Fruit fly (Drosophila melanogaster): Measurements from ENCODE around the gene HDAC3.

The HDAC3 gene

dm6 chr3R:5466875-5467274 is 7.5 kb downstream of the HDAC3 start, which contains the start of gene RpL35A (continued):
- peak; percentile 68 for TF ChIP-seq CG7368 (GFP tag; optimal IDR thresholded peaks at IDR 0.05)
- TF ChIP-seq Sox15 (GFP tag; optimal IDR thresholded peaks at IDR 0.05): no peak
- TF ChIP-seq CG31627 (GFP tag; optimal IDR thresholded peaks at IDR 0.05): peak; percentile 54
- peak; percentile 66 to 86 for TF ChIP-seq ss (GFP tag; optimal IDR thresholded peaks at IDR 0.05)
- TF ChIP-seq CG6792 (GFP tag; optimal IDR thresholded peaks at IDR 0.05): peak; percentile 55
- TF ChIP-seq CG1621 (tag; optimal IDR thresholded peaks at IDR 0.05): peak; percentile 59
- peak; percentile 92 for TF ChIP-seq Eip78C (GFP tag)
- TF ChIP-seq CG11762 (GFP tag; optimal IDR thresholded peaks at IDR 0.05; ENCODE audit: insufficient read depth): peak; percentile 39
- TF ChIP-seq Sox102F (GFP tag; optimal IDR thresholded peaks at IDR 0.05): no peak
- TF ChIP-seq CG8632 (GFP tag; optimal IDR thresholded peaks at IDR 0.05): peak; percentile 64
- TF ChIP-seq vri (GFP tag; optimal IDR thresholded peaks at IDR 0.05): no peak
- no peak for TF ChIP-seq CG10631 (GFP tag; optimal IDR thresholded peaks at IDR 0.05)
- peak; percentile 80 for TF ChIP-seq Met (GFP tag; optimal IDR thresholded peaks at IDR 0.05)
- no peak for TF ChIP-seq Lpt (GFP tag; optimal IDR thresholded peaks at IDR 0.05)
- TF ChIP-seq CG10669 (GFP tag; optimal IDR thresholded peaks at IDR 0.05): no peak
- peak; percentile 22 for TF ChIP-seq OdsH (GFP tag; optimal IDR thresholded peaks at IDR 0.05)
- no peak for TF ChIP-seq CG4318 (GFP tag; optimal IDR thresholded peaks at IDR 0.05)
- peak; percentile 52 for TF ChIP-seq Sox14 (GFP tag; optimal IDR thresholded peaks at IDR 0.05)
- TF ChIP-seq Ets96B (tag; optimal IDR thresholded peaks at IDR 0.05): peak; percentile 5
- TF ChIP-seq salr (GFP tag; optimal IDR thresholded peaks at IDR 0.05): peak in 1 of 2 experiments; percentile 67
- TF ChIP-seq Hr39 (GFP tag; optimal IDR thresholded peaks at IDR 0.05): peak; percentile 41
- TF ChIP-seq esn (GFP tag; optimal IDR thresholded peaks at IDR 0.05): peak; percentile 77
- no peak for TF ChIP-seq svp (GFP tag)
- no peak for TF ChIP-seq Hr38 (GFP tag; optimal IDR thresholded peaks at IDR 0.05)
- no peak for TF ChIP-seq spab (GFP tag; optimal IDR thresholded peaks at IDR 0.05)
- TF ChIP-seq CG32006 (GFP tag; optimal IDR thresholded peaks at IDR 0.05): no peak
- TF ChIP-seq Eip93F (GFP tag; optimal IDR thresholded peaks at IDR 0.05): no peak
- TF ChIP-seq CG11294 (GFP tag; IDR thresholded peaks at IDR 0.05): no peak
- peak; percentile 49 for TF ChIP-seq acj6 (GFP tag; optimal IDR thresholded peaks at IDR 0.05)
- peak; percentile 85 for TF ChIP-seq net (GFP tag; optimal IDR thresholded peaks at IDR 0.05)
- TF ChIP-seq fd59A (GFP tag; optimal IDR thresholded peaks at IDR 0.05): no peak
- TF ChIP-seq CG6276 (GFP tag; optimal IDR thresholded peaks at IDR 0.05): no peak
- TF ChIP-seq topi (GFP tag; optimal IDR thresholded peaks at IDR 0.05): peak; percentile 78
- peak; percentile 58 for TF ChIP-seq achi (GFP tag; optimal IDR thresholded peaks at IDR 0.05)
- TF ChIP-seq CG6854 (GFP tag; optimal IDR thresholded peaks at IDR 0.05): peak; percentile 93
- TF ChIP-seq Blimp-1 (GFP tag; optimal IDR thresholded peaks at IDR 0.05): peak; percentile 74

DNA sequence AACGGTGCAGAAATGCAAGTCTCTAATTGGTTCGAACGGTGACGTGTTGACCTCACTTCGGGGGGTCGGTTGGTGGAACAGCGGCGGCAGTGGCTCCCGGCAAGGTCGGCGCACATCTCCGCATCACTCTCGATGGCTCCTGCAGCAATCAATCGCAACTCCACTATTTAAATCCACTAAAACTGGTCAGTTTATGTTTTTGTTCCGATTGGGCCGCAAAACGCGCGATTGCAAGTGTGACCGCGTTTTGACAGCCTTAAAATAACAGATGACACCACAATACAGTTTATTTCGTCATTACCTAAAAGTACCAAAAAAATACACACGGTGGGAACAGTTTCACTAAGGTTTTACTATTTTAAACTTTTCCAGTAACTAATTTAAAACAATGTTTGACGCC is 9.9 kb downstream of the HDAC3 start, which contains the start of gene PEK:
PEK (minus strand) TSS at position 273 of the 400 bp plus-strand sequence.
- TF ChIP-seq svp (GFP tag): peak; percentile 76
- TF ChIP-seq CG15336 (GFP tag; IDR thresholded peaks at IDR 0.05): no peak
- TF ChIP-seq vri (GFP tag; optimal IDR thresholded peaks at IDR 0.05): peak; percentile 44

DNA sequence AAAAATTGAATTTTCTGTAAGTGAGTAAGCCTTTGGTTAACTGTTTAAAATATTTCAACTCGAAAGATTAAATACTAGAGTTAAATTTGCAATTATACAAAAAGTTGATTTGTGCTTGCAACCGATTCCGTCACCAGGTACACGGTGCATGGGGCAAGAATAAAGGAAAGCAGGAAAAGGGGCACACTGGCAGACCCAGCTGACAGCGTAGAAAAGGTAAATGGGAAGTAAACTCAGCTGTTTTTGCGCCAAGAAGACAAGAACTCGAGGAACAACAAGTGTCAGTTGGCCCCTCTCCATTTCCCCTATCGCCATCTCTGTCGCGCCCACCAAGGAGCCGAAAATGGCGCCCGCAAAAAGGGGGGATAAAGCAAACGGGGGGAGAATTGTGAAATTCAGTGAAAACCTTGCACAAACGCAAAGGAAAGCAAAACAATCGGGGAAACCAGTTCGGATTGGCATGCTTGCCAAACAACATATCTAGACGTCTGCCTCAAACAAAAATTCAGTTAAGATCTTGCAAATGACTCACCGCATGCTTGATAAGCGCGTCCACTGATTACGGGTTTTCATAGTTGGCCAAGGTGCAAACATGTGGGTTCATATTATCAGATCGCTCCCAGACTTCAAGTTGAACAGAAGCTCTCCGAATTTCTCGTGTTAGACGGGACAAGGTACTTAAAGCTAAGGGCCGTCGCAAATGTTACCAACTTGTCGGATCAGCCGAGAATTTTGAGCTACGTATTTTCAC is 11.0 kb downstream of the HDAC3 start:
- TF ChIP-seq Lpt (GFP tag; optimal IDR thresholded peaks at IDR 0.05): no peak
- 0 out of 3 replicates have a peak, but pooled peaks have one; percentile 15 for TF ChIP-seq eg (GFP tag; IDR thresholded peaks at IDR 0.05)
- TF ChIP-seq CG31627 (GFP tag; optimal IDR thresholded peaks at IDR 0.05): no peak
- TF ChIP-seq esn (GFP tag; optimal IDR thresholded peaks at IDR 0.05): peak; percentile 23
- TF ChIP-seq Eip78C (GFP tag): peak; percentile 78
- TF ChIP-seq CG6854 (GFP tag; optimal IDR thresholded peaks at IDR 0.05): peak; percentile 29
- no peak for TF ChIP-seq Gug (GFP tag; IDR thresholded peaks at IDR 0.05)
- TF ChIP-seq Eip93F (GFP tag; optimal IDR thresholded peaks at IDR 0.05): no peak
- no peak for TF ChIP-seq CG10669 (GFP tag; optimal IDR thresholded peaks at IDR 0.05)
- TF ChIP-seq CG6163 (GFP tag; IDR thresholded peaks at IDR 0.05): no peak
- no peak for TF ChIP-seq CG6792 (GFP tag; optimal IDR thresholded peaks at IDR 0.05)
- TF ChIP-seq lz (GFP tag; optimal IDR thresholded peaks at IDR 0.05): peak; percentile 16
- peak in 1 of 2 experiments; percentile 37 for TF ChIP-seq ss (GFP tag; optimal IDR thresholded peaks at IDR 0.05)
- TF ChIP-seq achi (GFP tag; optimal IDR thresholded peaks at IDR 0.05): peak; percentile 58
- TF ChIP-seq Sox14 (GFP tag; optimal IDR thresholded peaks at IDR 0.05): peak; percentile 32
